Worm (Caenorhabditis elegans) whole organism, early embryonic: ENCODE measurements around the gene arx-3.

Source experiments
- B0310.2 ChIP-seq: sonication (generic microtip); optimal IDR thresholded peaks from 2 replicates; lab custom pipeline; 2016; ENCODE audit warnings: mild to moderate bottlenecking, missing genetic modification characterization, missing compliant biosample characterization
- F13C5.2 ChIP-seq: sonication (generic microtip); optimal IDR thresholded peaks from 2 replicates; lab custom pipeline; 2017; ENCODE audit warnings: mild to moderate bottlenecking, missing genetic modification characterization, inconsistent platforms, missing compliant biosample characterization
- aly-1 ChIP-seq: sonication (generic microtip); optimal IDR thresholded peaks from 2 replicates; lab custom pipeline; 2016; ENCODE audit warnings: missing genetic modification characterization, missing compliant biosample characterization
- ama-1 ChIP-seq: fragments of 150-350 bp; optimal IDR thresholded peaks from 2 replicates; lab custom pipeline; 2014
- ceh-13 ChIP-seq: fragments of 200-800 bp; sonication (Bioruptor generic); optimal IDR thresholded peaks from 2 replicates; lab custom pipeline; 2018; ENCODE audit warnings: mild to moderate bottlenecking, missing genetic modification characterization, missing compliant biosample characterization
- ceh-36 ChIP-seq: sonication (generic microtip); optimal IDR thresholded peaks from 2 replicates; lab custom pipeline; 2016; ENCODE audit warnings: missing genetic modification characterization, inconsistent platforms, missing compliant biosample characterization
- ets-7 ChIP-seq: sonication (generic microtip); optimal IDR thresholded peaks from 2 replicates; lab custom pipeline; 2016; ENCODE audit warnings: missing genotype, missing genetic modification characterization, missing compliant biosample characterization
- flt-1 ChIP-seq: fragments of 200-800 bp; sonication (Bioruptor generic); IDR thresholded peaks from 2 replicates; pipeline ENCODE4 v1.3.6; 2022; ENCODE audit warnings: missing genetic modification characterization, missing compliant biosample characterization
- hmg-4 ChIP-seq: fragments of 200-800 bp; sonication (Bioruptor generic); optimal IDR thresholded peaks from 2 replicates; lab custom pipeline; 2018; ENCODE audit warnings: mild to moderate bottlenecking, missing genetic modification characterization, missing compliant biosample characterization
- hnd-1 ChIP-seq: sonication (generic microtip); optimal IDR thresholded peaks from 2 replicates; lab custom pipeline; 2016; ENCODE audit warnings: missing genetic modification characterization, missing compliant biosample characterization
- pes-1 ChIP-seq: fragments of 200-800 bp; sonication (Bioruptor generic); IDR thresholded peaks from 2 replicates; pipeline ENCODE4 v1.3.6; 2022; ENCODE audit warnings: missing genetic modification reagents, missing genetic modification characterization, missing compliant biosample characterization
- scrt-1 ChIP-seq: fragments of 200-800 bp; sonication (Bioruptor generic); IDR thresholded peaks from 2 replicates; pipeline ENCODE4 v1.3.6; 2022; ENCODE audit warnings: missing genetic modification characterization, missing compliant biosample characterization
- tbx-37 ChIP-seq: fragments of 200-800 bp; sonication (Bioruptor generic); conservative IDR thresholded peaks from 2 replicates; pipeline ENCODE4 v1.3.6; 2022; ENCODE audit warnings: missing genetic modification reagents, missing genetic modification characterization, missing compliant biosample characterization
- tra-4 ChIP-seq: sonication (generic microtip); optimal IDR thresholded peaks from 2 replicates; lab custom pipeline; 2017; ENCODE audit warnings: missing genetic modification characterization, missing compliant biosample characterization

ce11 chrIII:12017999-12018398 is 40.3 kb downstream of the arx-3 start:
- TF ChIP-seq B0310.2 = no peak
- TF ChIP-seq scrt-1 (GFP tag; lab: Robert Waterston, UW) = no peak
- TF ChIP-seq ama-1 (lab: Kevin White, UChicago) = no peak
- no peak for TF ChIP-seq aly-1 (tag; lab: Kevin White, UChicago)
- no peak for TF ChIP-seq pes-1 (GFP tag; lab: Robert Waterston, UW)
- TF ChIP-seq tra-4 = no peak
- no peak for TF ChIP-seq hmg-4 (GFP tag; lab: Kevin White, UChicago)
- no peak for TF ChIP-seq F13C5.2
- TF ChIP-seq ceh-36 (tag; lab: Kevin White, UChicago) = no peak
- no peak for TF ChIP-seq ets-7 (tag; lab: Kevin White, UChicago)
- no peak for TF ChIP-seq ceh-13 (GFP tag; lab: Kevin White, UChicago)
- no peak for TF ChIP-seq tbx-37 (GFP tag; lab: Robert Waterston, UW)
- TF ChIP-seq hnd-1 = no peak
- no peak for TF ChIP-seq flt-1 (GFP tag; lab: Robert Waterston, UW)
